Fruit fly (Drosophila melanogaster) S2 (cell line): ENCODE data around the gene Argk1.

ENCODE experiments used
- CG8478 ChIP-seq: fragments of >200 bp; optimal IDR thresholded peaks from 2 replicates; lab custom pipeline; 2018
- CTCF ChIP-seq, 2 experiments: fragments of >200 bp; optimal IDR thresholded peaks; 2 replicates each; lab custom pipeline; 2018

Gene Argk1

dm6 chr3L:9046274-9046673 is 19.6 kb downstream of the Argk1 start:
- TF ChIP-seq CG8478 (lab: Kevin White, UChicago) (no peak), CTCF (optimal IDR thresholded peaks at IDR 0.05; lab: Kevin White, UChicago) (no peak)

DNA sequence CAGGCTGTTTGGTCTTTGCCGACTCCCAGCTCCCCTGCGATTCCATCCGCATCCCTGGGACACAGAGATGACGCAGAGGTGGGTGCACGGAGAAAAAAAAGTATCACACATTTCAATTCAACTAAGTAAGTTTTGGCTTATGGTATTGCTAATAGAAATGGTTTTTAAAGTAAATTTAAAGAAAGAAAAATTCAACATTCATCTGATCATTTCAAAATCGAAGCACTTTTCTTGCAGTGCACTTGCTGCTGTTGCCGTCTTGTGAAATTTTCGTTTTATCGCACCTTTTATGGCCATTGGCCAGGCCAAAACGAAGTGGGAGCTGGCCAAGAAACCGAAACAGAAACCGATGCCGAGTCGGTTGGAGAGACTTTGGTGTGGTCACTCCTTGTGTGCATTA is 20.5 kb downstream of the Argk1 start:
- no peak for TF ChIP-seq CG8478 (lab: Kevin White, UChicago)
- TF ChIP-seq CTCF (optimal IDR thresholded peaks at IDR 0.05; lab: Kevin White, UChicago): no peak

- TF ChIP-seq CG8478 (lab: Kevin White, UChicago) (no peak), CTCF (optimal IDR thresholded peaks at IDR 0.05; lab: Kevin White, UChicago) (no peak)
Observed at dm6 chr3L:9044896-9045295, 20.9 kb downstream of the Argk1 start.

dm6 chr3L:9043648-9044047 is 22.2 kb downstream of the Argk1 start:
- no peak for TF ChIP-seq CG8478 (lab: Kevin White, UChicago)
- no peak for TF ChIP-seq CTCF (optimal IDR thresholded peaks at IDR 0.05; lab: Kevin White, UChicago)

DNA sequence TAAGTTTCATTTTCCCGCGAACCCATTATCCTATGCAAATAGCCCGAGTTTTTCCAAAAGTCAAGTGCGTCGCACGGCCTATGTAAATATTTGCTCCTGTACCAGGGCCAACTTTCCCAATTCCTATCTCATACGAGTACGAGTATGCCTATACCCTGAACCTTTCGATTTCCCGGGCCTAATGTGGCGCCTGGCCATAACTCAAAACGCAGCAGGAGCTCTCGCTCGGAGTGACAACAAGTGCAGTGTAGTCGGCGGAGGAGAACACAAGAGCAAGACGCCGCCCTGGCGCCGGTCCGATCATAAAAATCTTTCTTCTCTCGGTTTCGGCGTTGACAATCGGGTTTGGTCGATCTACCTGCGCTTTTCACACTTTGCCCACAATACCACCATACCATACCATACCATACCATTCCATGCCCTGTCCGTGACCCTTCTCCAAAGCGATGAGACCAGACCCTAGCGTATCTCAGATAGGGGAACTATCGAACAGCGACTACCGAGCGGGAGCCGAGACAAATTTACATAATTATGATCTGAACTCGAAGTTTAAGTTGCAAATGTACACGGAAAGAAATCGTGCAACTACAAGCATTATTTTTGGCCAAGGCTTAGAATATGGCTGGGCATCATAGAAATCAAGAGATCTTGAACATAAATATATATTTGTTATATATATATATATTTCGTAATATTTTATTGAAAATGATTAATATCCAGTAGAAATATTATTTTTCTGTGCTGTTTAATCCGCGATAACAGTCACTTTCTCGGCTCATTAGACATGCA is 23.4 kb downstream of the Argk1 start:
- TF ChIP-seq CTCF (optimal IDR thresholded peaks at IDR 0.05; lab: Kevin White, UChicago) (no peak), CG8478 (lab: Kevin White, UChicago) (no peak)

dm6 chr3L:9041042-9041477 is 24.8 kb downstream of the Argk1 start, which contains the start of gene Doc1:
Doc1 (plus strand) TSS chr3L:9041375.
- TF ChIP-seq CTCF (optimal IDR thresholded peaks at IDR 0.05; lab: Kevin White, UChicago): peak in 1 of 2 experiments; percentile 27
- TF ChIP-seq CG8478 (lab: Kevin White, UChicago): no peak

DNA sequence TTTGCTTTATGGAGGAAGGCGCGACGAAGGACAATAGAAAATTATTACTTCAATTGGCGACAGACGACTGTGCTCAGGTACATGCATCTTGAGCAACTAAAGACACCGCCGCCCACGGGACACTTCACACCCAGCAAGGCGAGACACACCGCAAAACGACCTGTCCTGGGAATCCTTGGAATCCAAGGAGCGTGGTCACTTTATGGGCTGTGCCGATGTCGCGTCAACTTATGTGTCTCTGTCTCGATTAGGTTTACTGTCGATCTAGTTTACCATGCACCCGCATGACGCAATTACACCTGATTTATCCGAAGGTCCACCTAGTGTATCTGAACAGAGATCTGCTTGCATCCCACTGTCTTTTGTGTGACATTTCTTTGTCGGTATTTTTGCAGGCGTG is 26.6 kb downstream of the Argk1 start:
- TF ChIP-seq CG8478 (lab: Kevin White, UChicago) (no peak), CTCF (optimal IDR thresholded peaks at IDR 0.05; lab: Kevin White, UChicago) (no peak)

DNA sequence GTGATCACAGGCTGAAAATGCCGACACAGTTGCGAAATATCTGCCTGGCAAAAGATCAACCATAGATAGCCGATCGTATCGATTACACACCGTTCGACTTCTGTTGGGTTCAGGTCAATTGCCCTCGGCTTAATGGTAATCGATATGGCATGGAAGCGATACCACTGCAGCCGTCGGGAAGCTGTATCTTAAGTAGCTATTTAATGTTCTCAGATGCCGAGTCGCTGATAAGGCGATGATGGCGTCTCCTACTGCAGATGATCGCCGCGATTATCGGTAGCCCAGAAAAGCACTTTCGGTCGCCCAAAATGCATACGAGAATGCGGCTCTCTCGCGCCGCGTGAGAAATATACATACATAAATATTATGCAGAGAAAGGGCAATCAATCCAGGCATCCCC is 28.2 kb downstream of the Argk1 start:
- TF ChIP-seq CTCF (optimal IDR thresholded peaks at IDR 0.05; lab: Kevin White, UChicago): no peak
- TF ChIP-seq CG8478 (lab: Kevin White, UChicago): no peak

- TF ChIP-seq CG8478 (lab: Kevin White, UChicago) (no peak), CTCF (optimal IDR thresholded peaks at IDR 0.05; lab: Kevin White, UChicago) (no peak)
Observed at dm6 chr3L:9033999-9034626, 31.7 kb downstream of the Argk1 start.

dm6 chr3L:9033537-9033936 is 32.3 kb downstream of the Argk1 start:
- no peak for TF ChIP-seq CG8478 (lab: Kevin White, UChicago)

DNA sequence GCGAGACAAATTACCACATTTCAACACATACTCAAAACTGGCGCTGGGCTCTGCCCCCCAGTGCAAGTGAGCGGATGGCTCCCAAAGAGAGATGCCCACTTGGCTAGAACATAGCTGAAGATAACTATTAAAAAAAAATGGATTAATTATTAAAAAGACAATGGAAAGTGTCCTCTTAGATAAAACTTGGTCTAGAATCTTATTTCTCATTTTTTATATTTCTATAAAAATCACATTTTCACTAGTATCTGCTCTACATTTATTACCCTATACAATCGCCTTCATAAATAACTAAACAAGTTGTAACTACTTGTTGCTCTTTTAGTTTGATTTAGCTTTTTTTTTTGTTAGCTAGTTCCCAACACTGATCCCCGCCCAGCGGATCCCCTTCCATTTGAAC is 33.0 kb downstream of the Argk1 start:
- TF ChIP-seq CG8478 (lab: Kevin White, UChicago) (no peak), CTCF (optimal IDR thresholded peaks at IDR 0.05; lab: Kevin White, UChicago) (no peak)

DNA sequence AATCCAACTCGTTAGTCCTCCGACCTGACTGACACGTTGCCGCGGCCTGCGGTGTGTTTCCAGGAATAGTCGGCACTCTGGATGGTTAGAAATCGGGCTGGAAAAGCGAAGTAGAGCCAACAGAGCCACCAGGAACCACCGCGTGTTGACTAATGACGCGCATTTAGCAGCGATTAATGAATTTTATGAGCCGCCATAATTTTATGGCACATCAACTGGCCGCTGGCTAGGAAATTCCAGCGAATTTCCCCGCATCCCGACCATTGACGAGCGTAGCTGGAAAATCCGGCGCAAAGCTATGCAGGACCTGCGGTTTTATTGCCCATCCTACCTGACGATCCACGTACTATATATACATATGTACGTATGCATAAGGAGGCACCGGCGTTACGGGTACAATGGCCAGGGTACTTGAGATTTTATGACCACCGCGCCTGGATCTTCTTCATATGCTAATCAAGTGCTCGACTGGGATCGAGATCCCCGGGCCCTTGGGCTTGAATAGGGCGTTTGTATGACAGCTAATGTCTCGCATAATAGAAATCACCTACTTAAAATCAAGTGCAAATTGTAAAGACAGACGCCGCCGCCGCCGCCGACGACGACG is 36.5 kb downstream of the Argk1 start:
- TF ChIP-seq CG8478 (lab: Kevin White, UChicago) (no peak), CTCF (optimal IDR thresholded peaks at IDR 0.05; lab: Kevin White, UChicago) (no peak)

dm6 chr3L:9028057-9028456 is 37.8 kb downstream of the Argk1 start:
- TF ChIP-seq CG8478 (lab: Kevin White, UChicago) (no peak), CTCF (optimal IDR thresholded peaks at IDR 0.05; lab: Kevin White, UChicago) (no peak)

dm6 chr3L:9027122-9027696 is 38.6 kb downstream of the Argk1 start:
- no peak for TF ChIP-seq CG8478 (lab: Kevin White, UChicago)

dm6 chr3L:9026568-9026967 is 39.3 kb downstream of the Argk1 start:
- TF ChIP-seq CG8478 (lab: Kevin White, UChicago) (no peak), CTCF (optimal IDR thresholded peaks at IDR 0.05; lab: Kevin White, UChicago) (no peak)
